Fruit fly (Drosophila melanogaster): Measurements from ENCODE around the gene mura.

Gene mura

DNA sequence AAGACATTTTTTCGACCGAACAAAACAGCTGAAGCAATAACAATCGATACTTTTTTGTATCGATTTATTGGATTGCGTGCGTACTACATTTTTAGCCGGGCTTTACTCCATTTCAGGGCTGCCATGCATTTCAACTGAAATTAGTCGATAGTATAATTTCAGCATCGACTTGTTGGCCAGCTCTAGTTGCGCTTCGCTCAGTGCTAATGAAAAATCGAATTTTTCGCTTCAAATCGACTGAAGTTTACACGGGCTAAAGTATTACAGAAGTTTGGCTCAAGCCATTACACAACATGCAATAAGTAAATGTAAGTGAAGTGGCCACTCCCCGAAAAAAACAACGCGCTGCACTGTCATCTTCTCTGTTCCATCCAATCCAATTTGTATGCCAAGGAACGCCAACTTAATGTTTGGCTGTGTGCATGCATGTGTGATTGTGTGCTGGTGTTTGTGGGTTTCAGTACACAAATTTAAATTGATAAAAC lies 35.7 kb downstream of the mura start, which contains the start of the genes mRpL47, CG8176 and Kdm3 (continued):
- peak; percentile 87 for TF ChIP-seq CG33213 (GFP tag; optimal IDR thresholded peaks at IDR 0.05)
- no peak for TF ChIP-seq TFAM (GFP tag; optimal IDR thresholded peaks at IDR 0.05)
- TF ChIP-seq CG3163 (GFP tag; optimal IDR thresholded peaks at IDR 0.05) = peak; percentile 61
- TF ChIP-seq Bgb (GFP tag; IDR thresholded peaks at IDR 0.05; ENCODE audit: partially characterized antibody) = no peak
- no peak for TF ChIP-seq Atf6 (GFP tag; IDR thresholded peaks at IDR 0.05)
- TF ChIP-seq CG34224 (GFP tag; IDR thresholded peaks at IDR 0.05; ENCODE audit: partially characterized antibody) = no peak
- peak; percentile 93 for TF ChIP-seq CG2116 (GFP tag; optimal IDR thresholded peaks at IDR 0.05)
- TF ChIP-seq CG10147 (GFP tag; optimal IDR thresholded peaks at IDR 0.05) = peak; percentile 47
- TF ChIP-seq Max (GFP tag; optimal IDR thresholded peaks at IDR 0.05) = peak; percentile 13
- TF ChIP-seq CG6683 (GFP tag; optimal IDR thresholded peaks at IDR 0.05) = no peak
- TF ChIP-seq Camta (GFP tag; optimal IDR thresholded peaks at IDR 0.05) = peak; percentile 23
- peak; percentile 73 for TF ChIP-seq gsb-n (tag; optimal IDR thresholded peaks at IDR 0.05)
- peak; percentile 66 for TF ChIP-seq Hsf (GFP tag; optimal IDR thresholded peaks at IDR 0.05)
- peak; percentile 66 for TF ChIP-seq Mad (GFP tag; optimal IDR thresholded peaks at IDR 0.05)
- TF ChIP-seq CG11560 (tag; IDR thresholded peaks at IDR 0.05) = no peak
- TF ChIP-seq Meics (GFP tag; optimal IDR thresholded peaks at IDR 0.05) = peak; percentile 30
- no peak for TF ChIP-seq CG9215 (GFP tag; IDR thresholded peaks at IDR 0.05)
- peak; percentile 90 for TF ChIP-seq CG12659 (GFP tag; optimal IDR thresholded peaks at IDR 0.05)
- peak; percentile 81 for TF ChIP-seq CG9797 (GFP tag; optimal IDR thresholded peaks at IDR 0.05)
- TF ChIP-seq NfI (GFP tag; optimal IDR thresholded peaks at IDR 0.05) = peak; percentile 61
- peak; percentile 55 for TF ChIP-seq CG7745 (tag; optimal IDR thresholded peaks at IDR 0.05)
- peak; percentile 90 for TF ChIP-seq mam (GFP tag; optimal IDR thresholded peaks at IDR 0.05)
- peak; percentile 37 for TF ChIP-seq CG8089 (GFP tag; optimal IDR thresholded peaks at IDR 0.05)
- TF ChIP-seq CG17802 (tag; optimal IDR thresholded peaks at IDR 0.05) = peak; percentile 21
- TF ChIP-seq CG2678 (tag; optimal IDR thresholded peaks at IDR 0.05) = peak; percentile 43
- no peak for TF ChIP-seq CG31224 (GFP tag; IDR thresholded peaks at IDR 0.05)
- peak; percentile 82 for TF ChIP-seq gro (GFP tag; optimal IDR thresholded peaks at IDR 0.05)
- TF ChIP-seq trem (tag; optimal IDR thresholded peaks at IDR 0.05) = peak; percentile 90
- TF ChIP-seq usp (GFP tag; optimal IDR thresholded peaks at IDR 0.05) = no peak
- TF ChIP-seq exex (tag; optimal IDR thresholded peaks at IDR 0.05) = peak; percentile 56
- TF ChIP-seq D19B (GFP tag; optimal IDR thresholded peaks at IDR 0.05) = no peak
- TF ChIP-seq scrt (GFP tag; optimal IDR thresholded peaks at IDR 0.05) = peak; percentile 42
- peak; percentile 59 for TF ChIP-seq CG12391 (tag; optimal IDR thresholded peaks at IDR 0.05)
- peak; percentile 68 for TF ChIP-seq CG2712 (tag; optimal IDR thresholded peaks at IDR 0.05)
- peak; percentile 50 for TF ChIP-seq Dip3 (GFP tag; optimal IDR thresholded peaks at IDR 0.05)
- TF ChIP-seq Ptx1 (GFP tag; IDR thresholded peaks at IDR 0.05) = no peak
- peak; percentile 80 for TF ChIP-seq repo (GFP tag; optimal IDR thresholded peaks at IDR 0.05)
- TF ChIP-seq CG3281 (GFP tag; optimal IDR thresholded peaks at IDR 0.05) = peak; percentile 42
- peak; percentile 61 for TF ChIP-seq Atf-2 (GFP tag; optimal IDR thresholded peaks at IDR 0.05)
- TF ChIP-seq CG14441 (GFP tag; IDR thresholded peaks at IDR 0.05) = no peak
- peak; percentile 1 for TF ChIP-seq Usf (GFP tag; optimal IDR thresholded peaks at IDR 0.05)
- TF ChIP-seq p53 (GFP tag; optimal IDR thresholded peaks at IDR 0.05) = peak; percentile 74
- no peak for TF ChIP-seq Six4 (GFP tag; optimal IDR thresholded peaks at IDR 0.05)
- TF ChIP-seq CG4617 (GFP tag; optimal IDR thresholded peaks at IDR 0.05; ENCODE audit: borderline replicate concordance) = peak; percentile 97
- TF ChIP-seq pho (GFP tag; optimal IDR thresholded peaks at IDR 0.05) = peak; percentile 87
- peak; percentile 70 for TF ChIP-seq CG10543 (GFP tag; optimal IDR thresholded peaks at IDR 0.05)
- no peak for TF ChIP-seq dati (GFP tag; IDR thresholded peaks at IDR 0.05)
- peak; percentile 100 for TF ChIP-seq BEAF-32 (GFP tag; optimal IDR thresholded peaks at IDR 0.05)
- peak; percentile 51 for TF ChIP-seq Fer1 (GFP tag; optimal IDR thresholded peaks at IDR 0.05)
- TF ChIP-seq E2f2 (GFP tag; IDR thresholded peaks at IDR 0.05) = no peak
- peak; percentile 21 for TF ChIP-seq CG18011 (GFP tag; optimal IDR thresholded peaks at IDR 0.05)
